Fruit fly (Drosophila melanogaster) whole organism: ENCODE results near the gene CG7275.

Source experiments
- CG8478 ChIP-seq: fragments of >200 bp; optimal IDR thresholded peaks from 2 replicates; lab custom pipeline; 2018; ENCODE audit warnings: inconsistent platforms
- Dll ChIP-seq: fragments of >200 bp; optimal IDR thresholded peaks from 2 replicates; lab custom pipeline; 2017
- EcR ChIP-seq, 2 experiments: fragments of >200 bp; optimal IDR thresholded peaks; 2 replicates each; lab custom pipeline; 2017; ENCODE audit warnings: missing biosample characterization in 2 of 2, missing genetic modification characterization in 2 of 2, missing genetic modification reagents in 2 of 2
- pan ChIP-seq: fragments of >200 bp; optimal IDR thresholded peaks from 2 replicates; lab custom pipeline; 2017
- psq ChIP-seq: fragments of >200 bp; optimal IDR thresholded peaks from 2 replicates; lab custom pipeline; 2017
- usp ChIP-seq: fragments of >200 bp; optimal IDR thresholded peaks from 2 replicates; lab custom pipeline; 2017; ENCODE audit warnings: missing biosample characterization, missing genetic modification characterization, mixed read lengths

Gene CG7275

dm6 chr3L:15548843-15549242 is 50.1 kb downstream of the CG7275 start:
- TF ChIP-seq EcR (GFP tag; optimal IDR thresholded peaks at IDR 0.05; lab: Kevin White, UChicago) (no peak), pan (lab: Kevin White, UChicago) (no peak), CG8478 (lab: Kevin White, UChicago) (no peak), Dll (lab: Kevin White, UChicago) (no peak), psq (lab: Kevin White, UChicago) (no peak), usp (GFP tag; lab: Kevin White, UChicago) (no peak)
